Worm (Caenorhabditis elegans): ENCODE measurements around the gene dyci-1.

DNA sequence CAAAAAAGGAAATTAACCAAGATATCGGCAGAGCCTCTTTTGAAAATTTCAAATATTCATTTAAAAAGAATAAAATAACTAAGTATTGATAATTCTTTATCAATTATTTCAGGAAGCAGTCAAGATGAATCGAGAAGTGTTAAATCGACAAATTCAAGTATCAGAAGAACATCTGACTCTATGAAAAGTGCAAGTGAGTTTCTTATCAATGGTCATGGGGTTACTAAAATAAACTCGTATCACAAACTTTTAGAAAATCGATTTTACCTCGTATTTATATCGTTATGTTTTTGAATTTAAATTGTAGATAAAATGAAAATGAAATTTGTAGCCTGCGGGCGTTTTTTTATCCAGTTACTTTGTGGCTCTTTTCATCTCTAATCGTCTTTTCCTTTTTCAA lies 13.5 kb downstream of the dyci-1 start:
- TF ChIP-seq nhr-237 (tag; optimal IDR thresholded peaks at IDR 0.05) (no peak), ztf-11 (tag; optimal IDR thresholded peaks at IDR 0.05) (no peak), zag-1 (tag; optimal IDR thresholded peaks at IDR 0.05) (no peak), nhr-6 (tag; optimal IDR thresholded peaks at IDR 0.05) (no peak), lin-15B (tag; optimal IDR thresholded peaks at IDR 0.05) (no peak), ceh-82 (tag; optimal IDR thresholded peaks at IDR 0.05) (no peak)

Data from whole organism, L4 larva.